Worm (Caenorhabditis elegans): ENCODE measurements around the gene M01A8.1.

- TF ChIP-seq lin-13 (GFP tag; optimal IDR thresholded peaks at IDR 0.05): no peak
- no peak for TF ChIP-seq lin-35 (GFP tag; optimal IDR thresholded peaks at IDR 0.05)
These were observed 24.4 kb downstream of the M01A8.1 start, which contains the start of gene fozi-1 for ce11 chrIII:9281480-9281879.

Measured in whole organism, L1 larva.